Worm (Caenorhabditis elegans) whole organism, mixed stage, embryonic: ENCODE measurements around the gene btb-9.

ENCODE experiments used
- ces-1 ChIP-seq: fragments of 150-350 bp; optimal IDR thresholded peaks from 2 replicates; lab custom pipeline; 2014; ENCODE audit warnings: missing biosample characterization, missing genetic modification reagents, missing genetic modification characterization
- elt-3 ChIP-seq: fragments of 150-350 bp; optimal IDR thresholded peaks from 2 replicates; lab custom pipeline; 2014; ENCODE audit warnings: missing biosample characterization, missing genetic modification characterization
- ham-2 ChIP-seq: fragments of 200-800 bp; sonication (Bioruptor generic); optimal IDR thresholded peaks from 2 replicates; lab custom pipeline; 2018; ENCODE audit warnings: mild to moderate bottlenecking, missing genetic modification characterization, missing compliant biosample characterization
- mep-1 ChIP-seq: fragments of 150-350 bp; optimal IDR thresholded peaks from 2 replicates; lab custom pipeline; 2017; ENCODE audit warnings: missing biosample characterization, missing genetic modification reagents, missing genetic modification characterization, inconsistent platforms
- nhr-237 ChIP-seq: fragments of 150-350 bp; optimal IDR thresholded peaks from 2 replicates; lab custom pipeline; 2014; ENCODE audit warnings: missing biosample characterization, missing genetic modification characterization
- nhr-28 ChIP-seq: fragments of 150-350 bp; optimal IDR thresholded peaks from 2 replicates; lab custom pipeline; 2014; ENCODE audit warnings: missing biosample characterization, missing genetic modification characterization
- nhr-76 ChIP-seq: sonication (generic microtip); optimal IDR thresholded peaks from 2 replicates; lab custom pipeline; 2017; ENCODE audit warnings: missing biosample characterization, missing genetic modification characterization
- pha-4 ChIP-seq: fragments of 150-350 bp; optimal IDR thresholded peaks from 2 replicates; lab custom pipeline; 2018; ENCODE audit warnings: missing biosample characterization, missing genetic modification reagents, missing genetic modification characterization
- snpc-4 ChIP-seq: fragments of 150-350 bp; optimal IDR thresholded peaks from 2 replicates; lab custom pipeline; 2014; ENCODE audit warnings: missing biosample characterization, missing genetic modification characterization
- sptf-1 ChIP-seq: sonication (generic microtip); optimal IDR thresholded peaks from 2 replicates; lab custom pipeline; 2017; ENCODE audit warnings: mild to moderate bottlenecking, missing genetic modification characterization, moderate library complexity, missing compliant biosample characterization
- unc-120 ChIP-seq: sonication (generic microtip); optimal IDR thresholded peaks from 2 replicates; lab custom pipeline; 2017; ENCODE audit warnings: missing genetic modification characterization, missing compliant biosample characterization; ENCODE audit not compliant: poor library complexity, severe bottlenecking
- ztf-11 ChIP-seq: fragments of 150-350 bp; optimal IDR thresholded peaks from 2 replicates; lab custom pipeline; 2014; ENCODE audit warnings: missing biosample characterization, missing genetic modification characterization

DNA sequence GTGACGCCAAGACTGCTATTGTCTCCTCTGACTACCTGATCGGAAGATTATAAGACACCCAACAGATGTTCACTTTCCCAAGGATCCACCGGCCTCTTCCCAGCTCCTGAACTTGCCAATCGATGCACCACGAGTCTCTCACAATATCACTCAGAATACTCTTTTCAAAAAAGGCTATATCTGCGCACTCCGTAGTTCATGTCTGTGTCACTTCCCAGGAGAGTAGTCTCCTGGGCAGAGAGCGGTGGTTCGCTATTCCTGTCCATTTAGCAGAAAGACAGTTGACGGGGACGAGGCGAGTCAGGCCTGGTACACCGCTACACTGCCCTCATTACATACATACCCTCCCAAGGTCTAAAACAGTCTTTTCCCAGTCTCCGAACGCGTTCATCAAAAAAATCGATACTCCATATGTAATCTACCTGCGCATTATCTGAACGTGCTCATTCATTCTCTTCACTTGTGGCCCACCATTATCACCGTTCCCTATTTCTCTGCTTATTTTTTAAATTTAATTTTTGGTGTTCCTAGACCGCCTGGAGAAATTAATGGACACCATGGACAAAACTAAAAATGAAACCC, 13.4 kb upstream of the btb-9 start, which contains the start of gene btb-6:
- TF ChIP-seq snpc-4 (tag; lab: Kevin White, UChicago), result no peak
- TF ChIP-seq elt-3, result no peak
- no peak for TF ChIP-seq ces-1 (GFP tag; lab: Kevin White, UChicago)
- TF ChIP-seq pha-4 (tag; lab: Kevin White, UChicago), result no peak
- no peak for TF ChIP-seq nhr-28 (tag; lab: Kevin White, UChicago)
- no peak for TF ChIP-seq mep-1 (tag; lab: Kevin White, UChicago)
- no peak for TF ChIP-seq ztf-11
- no peak for TF ChIP-seq nhr-76
- TF ChIP-seq nhr-237 (tag; lab: Kevin White, UChicago), result no peak
- no peak for TF ChIP-seq sptf-1
- TF ChIP-seq ham-2 (GFP tag; lab: Kevin White, UChicago), result no peak
- TF ChIP-seq unc-120 (tag; lab: Kevin White, UChicago), result no peak
